Fruit fly (Drosophila melanogaster): ENCODE measurements around the gene MSAmiP.
A peak's percentile ranks its signal among the peaks of the same experiment; 100 is the strongest.

DNA sequence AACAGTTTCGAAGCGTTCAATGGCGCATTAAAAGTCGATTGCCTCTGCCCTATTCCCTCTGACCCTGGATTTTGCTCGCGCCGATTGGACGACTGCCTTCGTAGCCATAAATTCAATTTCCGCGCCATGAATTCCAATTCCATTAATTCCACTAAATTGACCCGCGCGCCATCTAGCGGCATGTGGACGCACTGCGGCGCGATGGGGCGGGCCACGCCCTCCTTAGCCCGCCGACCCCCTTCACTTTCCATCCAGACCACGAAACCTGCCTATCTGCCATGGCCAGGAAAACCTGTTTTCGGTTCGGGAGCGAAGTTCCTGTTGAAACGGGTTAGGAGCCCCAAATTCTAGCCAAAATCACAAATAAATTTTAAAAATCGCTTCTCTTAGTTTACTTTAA is 113.7 kb downstream of the MSAmiP start:
- TF ChIP-seq psq (optimal IDR thresholded peaks at IDR 0.05) (no peak), Dll (optimal IDR thresholded peaks at IDR 0.05) (peak; percentile 21), pan (optimal IDR thresholded peaks at IDR 0.05) (no peak), EcR (GFP tag; optimal IDR thresholded peaks at IDR 0.05) (no peak), usp (GFP tag; optimal IDR thresholded peaks at IDR 0.05) (no peak), CG8478 (optimal IDR thresholded peaks at IDR 0.05) (no peak)
